Fruit fly (Drosophila melanogaster): ENCODE measurements around the gene alpha-Est8.

Gene alpha-Est8

dm6 chr3R:7504989-7505761 lies 10.3 kb downstream of the alpha-Est8 start, which contains the start of gene alpha-Est9:
alpha-Est9 (minus strand) TSS chr3R:7505098.
- TF ChIP-seq dsf (GFP tag; optimal IDR thresholded peaks at IDR 0.05; ENCODE audit: borderline replicate concordance) (no peak), GATAd (GFP tag; optimal IDR thresholded peaks at IDR 0.05) (no peak), rgr (GFP tag; optimal IDR thresholded peaks at IDR 0.05) (no peak), Rel (GFP tag; optimal IDR thresholded peaks at IDR 0.05) (no peak), Rel (tag; optimal IDR thresholded peaks at IDR 0.05) (peak; percentile 69), foxo (GFP tag; optimal IDR thresholded peaks at IDR 0.05) (peak in 1 of 2 experiments; percentile 4), h (GFP tag; optimal IDR thresholded peaks at IDR 0.05) (peak; percentile 55), dl (GFP tag; optimal IDR thresholded peaks at IDR 0.05; ENCODE audit: insufficient read depth in 1 of 2, partially characterized antibody in 2 of 2) (no peak), br (GFP tag; optimal IDR thresholded peaks at IDR 0.05) (peak; percentile 0), CrebA (GFP tag; optimal IDR thresholded peaks at IDR 0.05; ENCODE audit: borderline replicate concordance) (peak; percentile 24)

dm6 chr3R:7503216-7503615 lies 12.3 kb downstream of the alpha-Est8 start:
- TF ChIP-seq dsf (GFP tag; optimal IDR thresholded peaks at IDR 0.05; ENCODE audit: borderline replicate concordance): no peak
- TF ChIP-seq GATAd (GFP tag; optimal IDR thresholded peaks at IDR 0.05): no peak
- TF ChIP-seq Hnf4 (GFP tag; optimal IDR thresholded peaks at IDR 0.05): no peak

- TF ChIP-seq dl (GFP tag; optimal IDR thresholded peaks at IDR 0.05; ENCODE audit: insufficient read depth in 1 of 2, partially characterized antibody in 2 of 2) (no peak), N (GFP tag; optimal IDR thresholded peaks at IDR 0.05) (no peak), rgr (GFP tag; optimal IDR thresholded peaks at IDR 0.05) (no peak), Hr83 (GFP tag; optimal IDR thresholded peaks at IDR 0.05; ENCODE audit: poor library complexity, severe bottlenecking) (no peak), Dfd (GFP tag; optimal IDR thresholded peaks at IDR 0.05) (no peak), jim (GFP tag; optimal IDR thresholded peaks at IDR 0.05) (no peak), h (GFP tag; optimal IDR thresholded peaks at IDR 0.05) (no peak), psq (GFP tag; optimal IDR thresholded peaks at IDR 0.05) (no peak), OdsH (GFP tag; optimal IDR thresholded peaks at IDR 0.05) (no peak), dmrt93B (GFP tag; optimal IDR thresholded peaks at IDR 0.05) (no peak), CG9705 (GFP tag; optimal IDR thresholded peaks at IDR 0.05) (no peak), brk (GFP tag; optimal IDR thresholded peaks at IDR 0.05) (no peak), woc (GFP tag; optimal IDR thresholded peaks at IDR 0.05) (no peak), Sp1 (GFP tag; optimal IDR thresholded peaks at IDR 0.05) (no peak), Jra (GFP tag; optimal IDR thresholded peaks at IDR 0.05) (no peak), Rel (GFP tag; optimal IDR thresholded peaks at IDR 0.05) (no peak), Rel (tag; optimal IDR thresholded peaks at IDR 0.05) (no peak), GATAd (GFP tag; optimal IDR thresholded peaks at IDR 0.05) (no peak)
Observed at dm6 chr3R:7502276-7502675, 13.2 kb downstream of the alpha-Est8 start, which contains the start of gene Mics1. Mics1 (minus strand) TSS chr3R:7502376.

- peak; percentile 33 for TF ChIP-seq h (GFP tag; optimal IDR thresholded peaks at IDR 0.05)
- peak; percentile 31 for TF ChIP-seq rgr (GFP tag; optimal IDR thresholded peaks at IDR 0.05)
- no peak for TF ChIP-seq lola (GFP tag; optimal IDR thresholded peaks at IDR 0.05)
Observed at dm6 chr3R:7500513-7500912, 15.0 kb downstream of the alpha-Est8 start.

dm6 chr3R:7499488-7499887 lies 16.0 kb downstream of the alpha-Est8 start:
- TF ChIP-seq psq (GFP tag; optimal IDR thresholded peaks at IDR 0.05) (no peak), h (GFP tag; optimal IDR thresholded peaks at IDR 0.05) (no peak), rgr (GFP tag; optimal IDR thresholded peaks at IDR 0.05) (no peak), Hnf4 (GFP tag; optimal IDR thresholded peaks at IDR 0.05) (no peak), HLH106 (tag; optimal IDR thresholded peaks at IDR 0.05) (no peak), Rel (GFP tag; optimal IDR thresholded peaks at IDR 0.05) (no peak), Rel (tag; optimal IDR thresholded peaks at IDR 0.05) (no peak), tai (GFP tag; optimal IDR thresholded peaks at IDR 0.05) (no peak), ey (GFP tag; optimal IDR thresholded peaks at IDR 0.05) (no peak), brk (GFP tag; optimal IDR thresholded peaks at IDR 0.05) (no peak), lola (GFP tag; optimal IDR thresholded peaks at IDR 0.05) (no peak), Myc (optimal IDR thresholded peaks at IDR 0.05) (no peak), Jra (GFP tag; optimal IDR thresholded peaks at IDR 0.05) (no peak), fru (GFP tag; optimal IDR thresholded peaks at IDR 0.05) (no peak), br (GFP tag; optimal IDR thresholded peaks at IDR 0.05) (no peak), OdsH (GFP tag; optimal IDR thresholded peaks at IDR 0.05) (no peak), CG32264 (GFP tag; optimal IDR thresholded peaks at IDR 0.05) (no peak), usp (GFP tag; optimal IDR thresholded peaks at IDR 0.05) (no peak)

Measured in whole organism, wandering third instar larva.